Worm (Caenorhabditis elegans): ENCODE measurements around the gene tgn-38.

- TF ChIP-seq flt-1 (GFP tag; IDR thresholded peaks at IDR 0.05) = no peak
- TF ChIP-seq ztf-23 (GFP tag; IDR thresholded peaks at IDR 0.05) = no peak
- no peak for TF ChIP-seq tab-1 (GFP tag; IDR thresholded peaks at IDR 0.05)
- no peak for TF ChIP-seq ztf-29 (GFP tag; IDR thresholded peaks at IDR 0.05)
Observed at ce11 chrIV:11986407-11986806, 42.6 kb downstream of the tgn-38 start.

All from whole organism, midembryonic.